Fruit fly (Drosophila melanogaster) whole organism, pupa: ENCODE measurements around the gene Pez.

Experiments used
- CG12605 ChIP-seq: fragments of 200-800 bp; sonication (Bioruptor generic); IDR thresholded peaks from 2 replicates; pipeline ENCODE4 v1.3.6; 2022; ENCODE audit warnings: missing biosample characterization, missing genetic modification characterization
- CG13204 ChIP-seq: fragments of 200-800 bp; sonication (Bioruptor generic); optimal IDR thresholded peaks from 2 replicates; lab custom pipeline; 2018; ENCODE audit warnings: missing biosample characterization, mild to moderate bottlenecking, missing genetic modification characterization, moderate library complexity
- CG15710 ChIP-seq: fragments of 200-800 bp; sonication (Bioruptor generic); optimal IDR thresholded peaks from 2 replicates; lab custom pipeline; 2018; ENCODE audit warnings: missing biosample characterization, mild to moderate bottlenecking, missing genetic modification characterization, moderate library complexity
- CG17806 ChIP-seq: fragments of 200-800 bp; sonication (Bioruptor generic); optimal IDR thresholded peaks from 2 replicates; lab custom pipeline; 2018; ENCODE audit warnings: missing biosample characterization, mild to moderate bottlenecking, missing genetic modification characterization, moderate library complexity
- CG4496 ChIP-seq: fragments of 200-800 bp; sonication (Bioruptor generic); IDR thresholded peaks from 3 replicates; pipeline ENCODE4 v1.3.6; 2022; ENCODE audit warnings: missing biosample characterization, missing genetic modification characterization
- CG8159 ChIP-seq: fragments of 200-800 bp; sonication (Bioruptor generic); optimal IDR thresholded peaks from 3 replicates; lab custom pipeline; 2018; ENCODE audit warnings: missing biosample characterization, mild to moderate bottlenecking, missing genetic modification characterization, moderate library complexity
- CG8301 ChIP-seq: fragments of 200-800 bp; sonication (Bioruptor generic); optimal IDR thresholded peaks from 2 replicates; lab custom pipeline; 2018; ENCODE audit warnings: missing biosample characterization, mild to moderate bottlenecking, missing genetic modification characterization
- CG9948 ChIP-seq: fragments of 200-800 bp; sonication (Bioruptor generic); optimal IDR thresholded peaks from 2 replicates; lab custom pipeline; 2018; ENCODE audit warnings: missing biosample characterization, mild to moderate bottlenecking, missing genetic modification characterization, moderate library complexity
- D1 ChIP-seq: fragments of 200-800 bp; sonication (Bioruptor generic); optimal IDR thresholded peaks from 2 replicates; lab custom pipeline; 2018; ENCODE audit warnings: missing biosample characterization, mild to moderate bottlenecking, missing genetic modification characterization, moderate library complexity
- EcR ChIP-seq: fragments of 200-800 bp; sonication (Bioruptor generic); optimal IDR thresholded peaks from 3 replicates; lab custom pipeline; 2019; ENCODE audit warnings: missing biosample characterization, missing genetic modification characterization, mild to moderate bottlenecking, moderate library complexity, missing genetic modification reagents
- Pif1B ChIP-seq: fragments of 200-800 bp; sonication (Bioruptor generic); optimal IDR thresholded peaks from 3 replicates; lab custom pipeline; 2016; ENCODE audit warnings: missing biosample characterization, missing genetic modification characterization
- Snoo ChIP-seq: fragments of 200-800 bp; sonication (Bioruptor generic); optimal IDR thresholded peaks from 3 replicates; lab custom pipeline; 2017; ENCODE audit warnings: missing biosample characterization, mild to moderate bottlenecking, missing genetic modification characterization, inconsistent platforms
- fd96Ca ChIP-seq: fragments of 200-800 bp; sonication (Bioruptor generic); IDR thresholded peaks from 3 replicates; pipeline ENCODE4 v1.3.6; 2022; ENCODE audit warnings: missing biosample characterization, missing genetic modification characterization
- gl ChIP-seq: fragments of 200-800 bp; sonication (Bioruptor generic); optimal IDR thresholded peaks from 2 replicates; lab custom pipeline; 2018; ENCODE audit warnings: missing biosample characterization, mild to moderate bottlenecking, missing genetic modification characterization

dm6 chr2L:6367478-6367932 is 29.0 kb upstream of the Pez start, which contains the start of gene Nepl4:
- TF ChIP-seq Pif1B (GFP tag; lab: Kevin White, UChicago) (no peak), fd96Ca (GFP tag; lab: Robert Waterston, UW) (no peak), CG4496 (GFP tag; lab: Robert Waterston, UW) (no peak), CG13204 (GFP tag; lab: Kevin White, UChicago) (no peak), gl (tag; lab: Kevin White, UChicago) (no peak), D1 (no peak), CG12605 (no peak), CG8301 (tag; lab: Kevin White, UChicago) (no peak), Snoo (tag; lab: Kevin White, UChicago) (no peak), CG15710 (tag; lab: Kevin White, UChicago) (no peak), CG9948 (tag; lab: Kevin White, UChicago) (no peak), CG17806 (tag; lab: Kevin White, UChicago) (no peak), EcR (GFP tag; lab: Kevin White, UChicago) (no peak), CG8159 (tag; lab: Kevin White, UChicago) (no peak)
